Fruit fly (Drosophila melanogaster) whole organism, embryonic: Measurements from ENCODE around the gene CG9391.

Source experiments
- Abd-B ChIP-seq: fragments of 200-800 bp; sonication (Bioruptor generic); optimal IDR thresholded peaks from 2 replicates; lab custom pipeline; 2018; ENCODE audit warnings: missing biosample characterization, mild to moderate bottlenecking, missing genetic modification characterization, moderate library complexity
- Adf1 ChIP-seq: fragments of 200-800 bp; sonication (Bioruptor generic); IDR thresholded peaks from 2 replicates; pipeline ENCODE4 v1.3.6; 2022; ENCODE audit warnings: missing biosample characterization, missing genetic modification characterization
- Atf-2 ChIP-seq: fragments of 200-800 bp; sonication (Bioruptor generic); optimal IDR thresholded peaks from 2 replicates; lab custom pipeline; 2016; ENCODE audit warnings: missing biosample characterization, missing genetic modification characterization
- BEAF-32 ChIP-seq: fragments of 200-800 bp; sonication (Bioruptor generic); optimal IDR thresholded peaks from 3 replicates; lab custom pipeline; 2017; ENCODE audit warnings: missing biosample characterization, missing genetic modification characterization, mild to moderate bottlenecking, moderate library complexity, missing genetic modification reagents
- BtbVII ChIP-seq: fragments of 200-800 bp; sonication (Bioruptor generic); optimal IDR thresholded peaks from 3 replicates; lab custom pipeline; 2017; ENCODE audit warnings: missing biosample characterization, mild to moderate bottlenecking, missing genetic modification characterization
- CG10321 ChIP-seq: fragments of 200-800 bp; sonication (Bioruptor generic); IDR thresholded peaks from 2 replicates; pipeline ENCODE4 v1.3.6; 2022; ENCODE audit warnings: missing biosample characterization, missing genetic modification characterization
- CG11560 ChIP-seq: fragments of 200-800 bp; sonication (Bioruptor generic); IDR thresholded peaks from 3 replicates; pipeline ENCODE4 v1.3.6; 2022; ENCODE audit warnings: missing biosample characterization, missing genetic modification characterization
- CG12391 ChIP-seq: fragments of 200-800 bp; sonication (Bioruptor generic); optimal IDR thresholded peaks from 3 replicates; lab custom pipeline; 2018; ENCODE audit warnings: missing biosample characterization, mild to moderate bottlenecking, missing genetic modification characterization, moderate library complexity
- CG18476 ChIP-seq: fragments of 200-800 bp; sonication (Bioruptor generic); optimal IDR thresholded peaks from 2 replicates; lab custom pipeline; 2016; ENCODE audit warnings: missing biosample characterization, mild to moderate bottlenecking, missing genetic modification characterization
- CG2712 ChIP-seq: fragments of 200-800 bp; optimal IDR thresholded peaks from 3 replicates; lab custom pipeline; 2019; ENCODE audit warnings: missing biosample characterization, mild to moderate bottlenecking, missing genetic modification characterization, moderate library complexity
- CG32767 ChIP-seq: fragments of 200-800 bp; sonication (Bioruptor generic); IDR thresholded peaks from 2 replicates; pipeline ENCODE4 v1.3.6; 2022; ENCODE audit warnings: missing biosample characterization, missing genetic modification characterization
- CG3407 ChIP-seq: fragments of 200-800 bp; sonication (Bioruptor generic); optimal IDR thresholded peaks from 2 replicates; lab custom pipeline; 2018; ENCODE audit warnings: missing biosample characterization, mild to moderate bottlenecking, missing genetic modification characterization
- CG4730 ChIP-seq: fragments of 200-800 bp; sonication (Bioruptor generic); IDR thresholded peaks from 2 replicates; pipeline ENCODE4 v1.3.6; 2022; ENCODE audit warnings: missing biosample characterization, missing genetic modification characterization
- CG6813 ChIP-seq: fragments of 200-800 bp; sonication (Bioruptor generic); optimal IDR thresholded peaks from 2 replicates; lab custom pipeline; 2017; ENCODE audit warnings: missing biosample characterization, missing genetic modification characterization, mild to moderate bottlenecking, moderate library complexity, missing genetic modification reagents
- CG6854 ChIP-seq: fragments of 200-800 bp; sonication (Bioruptor generic); optimal IDR thresholded peaks from 3 replicates; lab custom pipeline; 2017; ENCODE audit warnings: missing biosample characterization, mild to moderate bottlenecking, missing genetic modification characterization
- CG7928 ChIP-seq: fragments of 200-800 bp; sonication (Bioruptor generic); optimal IDR thresholded peaks from 2 replicates; lab custom pipeline; 2017; ENCODE audit warnings: missing biosample characterization, mild to moderate bottlenecking, missing genetic modification characterization
- CG8388 ChIP-seq: fragments of 200-800 bp; sonication (Bioruptor generic); optimal IDR thresholded peaks from 2 replicates; lab custom pipeline; 2019; ENCODE audit warnings: missing biosample characterization, mild to moderate bottlenecking, missing genetic modification characterization, moderate library complexity
- CkIIα-i1 ChIP-seq: fragments of 200-800 bp; sonication (Bioruptor generic); IDR thresholded peaks from 2 replicates; pipeline ENCODE4 v1.3.6; 2022; ENCODE audit warnings: missing biosample characterization, missing genetic modification characterization
- Dip3 ChIP-seq: fragments of 200-800 bp; sonication (Bioruptor generic); optimal IDR thresholded peaks from 3 replicates; lab custom pipeline; 2016; ENCODE audit warnings: missing biosample characterization, missing genetic modification characterization
- E2f2 ChIP-seq: fragments of 200-800 bp; sonication (Bioruptor generic); IDR thresholded peaks from 2 replicates; pipeline ENCODE4 v1.3.6; 2022; ENCODE audit warnings: missing biosample characterization, missing genetic modification characterization
- Hr78 ChIP-seq, 2 experiments: fragments of 200-800 bp in 1 of 2; fragments of >200 bp in 1 of 2; sonication (Bioruptor generic) in 1 of 2; optimal IDR thresholded peaks; 2 replicates each; lab custom pipeline; 2017 to 2019; ENCODE audit warnings: missing biosample characterization in 2 of 2, missing genetic modification characterization in 2 of 2, mild to moderate bottlenecking in 1 of 2, moderate library complexity in 1 of 2
- Pdp1 ChIP-seq, 2 experiments: fragments of 200-800 bp; sonication (Bioruptor generic); optimal IDR thresholded peaks; 3 replicates each; lab custom pipeline; 2016; ENCODE audit warnings: missing biosample characterization in 2 of 2, missing genetic modification characterization in 2 of 2, mild to moderate bottlenecking in 1 of 2, moderate library complexity in 1 of 2
- Ravus ChIP-seq: fragments of 200-800 bp; sonication (Bioruptor generic); IDR thresholded peaks from 2 replicates; pipeline ENCODE4 v1.3.6; 2022; ENCODE audit warnings: missing biosample characterization, missing genetic modification characterization
- TFAM ChIP-seq: fragments of 200-800 bp; sonication (Bioruptor generic); optimal IDR thresholded peaks from 2 replicates; lab custom pipeline; 2017; ENCODE audit warnings: missing biosample characterization, missing genetic modification characterization, inconsistent platforms
- Usf ChIP-seq: fragments of 200-800 bp; sonication (Bioruptor generic); optimal IDR thresholded peaks from 2 replicates; lab custom pipeline; 2017; ENCODE audit warnings: missing genotype, missing biosample characterization, missing genetic modification characterization
- Xbp1 ChIP-seq: fragments of 200-800 bp; sonication (Bioruptor generic); optimal IDR thresholded peaks from 3 replicates; lab custom pipeline; 2016; ENCODE audit warnings: missing biosample characterization, mild to moderate bottlenecking, missing genetic modification characterization
- ab ChIP-seq: fragments of 200-800 bp; sonication (Bioruptor generic); optimal IDR thresholded peaks from 2 replicates; lab custom pipeline; 2016; ENCODE audit warnings: missing biosample characterization, missing genetic modification characterization
- aop ChIP-seq: fragments of 200-800 bp; sonication (Bioruptor generic); IDR thresholded peaks from 2 replicates; pipeline ENCODE4 v1.3.6; 2022; ENCODE audit warnings: missing biosample characterization, missing genetic modification characterization
- az2 ChIP-seq: fragments of 200-800 bp; sonication (Bioruptor generic); optimal IDR thresholded peaks from 3 replicates; lab custom pipeline; 2016; ENCODE audit warnings: missing biosample characterization, missing genetic modification characterization
- bcd ChIP-seq: fragments of 200-800 bp; sonication (Bioruptor generic); optimal IDR thresholded peaks from 2 replicates; lab custom pipeline; 2017; ENCODE audit warnings: missing biosample characterization, mild to moderate bottlenecking, missing genetic modification characterization
- cwo ChIP-seq: fragments of 200-800 bp; sonication (Bioruptor generic); optimal IDR thresholded peaks from 3 replicates; lab custom pipeline; 2017; ENCODE audit warnings: missing biosample characterization, missing genetic modification characterization, mild to moderate bottlenecking, moderate library complexity, missing genetic modification reagents
- emc ChIP-seq: fragments of 200-800 bp; sonication (Bioruptor generic); optimal IDR thresholded peaks from 2 replicates; lab custom pipeline; 2016; ENCODE audit warnings: missing biosample characterization, missing genetic modification characterization
- esg ChIP-seq: fragments of 200-800 bp; sonication (Bioruptor generic); conservative IDR thresholded peaks from 2 replicates; pipeline ENCODE4 v1.3.6; 2022; ENCODE audit warnings: missing biosample characterization, missing genetic modification characterization
- hb ChIP-seq: fragments of 200-800 bp; sonication (Bioruptor generic); IDR thresholded peaks from 3 replicates; pipeline ENCODE4 v1.3.6; 2022; ENCODE audit warnings: missing biosample characterization, missing genetic modification characterization; ENCODE audit not compliant: partially characterized antibody
- kni ChIP-seq: fragments of 200-800 bp; sonication (Bioruptor generic); optimal IDR thresholded peaks from 3 replicates; lab custom pipeline; 2017; ENCODE audit warnings: mild to moderate bottlenecking, missing biosample characterization, missing genetic modification reagents, missing genetic modification characterization
- nom ChIP-seq: fragments of 200-800 bp; sonication (Bioruptor generic); optimal IDR thresholded peaks from 2 replicates; lab custom pipeline; 2017; ENCODE audit warnings: missing biosample characterization, missing genetic modification characterization, mild to moderate bottlenecking, moderate library complexity, missing genetic modification reagents
- oc ChIP-seq: fragments of 200-800 bp; sonication (Bioruptor generic); optimal IDR thresholded peaks from 2 replicates; lab custom pipeline; 2018; ENCODE audit warnings: missing biosample characterization, mild to moderate bottlenecking, missing genetic modification characterization, moderate library complexity
- odd ChIP-seq: fragments of 200-800 bp; sonication (Bioruptor generic); optimal IDR thresholded peaks from 2 replicates; lab custom pipeline; 2017; ENCODE audit warnings: missing biosample characterization, mild to moderate bottlenecking, missing genetic modification characterization
- otp ChIP-seq: fragments of 200-800 bp; sonication (Bioruptor generic); IDR thresholded peaks from 3 replicates; pipeline ENCODE4, ENCODE4 v1.3.6; 2022; ENCODE audit warnings: missing biosample characterization, missing genetic modification characterization
- salm ChIP-seq: fragments of 200-800 bp; sonication (Bioruptor generic); optimal IDR thresholded peaks from 2 replicates; lab custom pipeline; 2018; ENCODE audit warnings: missing biosample characterization, mild to moderate bottlenecking, missing genetic modification characterization
- sd ChIP-seq: fragments of 200-800 bp; sonication (Bioruptor generic); optimal IDR thresholded peaks from 3 replicates; lab custom pipeline; 2018; ENCODE audit warnings: missing biosample characterization, mild to moderate bottlenecking, missing genetic modification characterization, moderate library complexity
- sob ChIP-seq: fragments of 200-800 bp; sonication (Bioruptor generic); IDR thresholded peaks from 2 replicates; pipeline ENCODE4 v1.3.6; 2022; ENCODE audit warnings: missing biosample characterization, missing genetic modification characterization
- sqz ChIP-seq: fragments of 200-800 bp; sonication (Bioruptor generic); optimal IDR thresholded peaks from 3 replicates; lab custom pipeline; 2018; ENCODE audit warnings: missing biosample characterization, mild to moderate bottlenecking, missing genetic modification characterization
- tap ChIP-seq: fragments of 200-800 bp; optimal IDR thresholded peaks from 3 replicates; lab custom pipeline; 2019; ENCODE audit warnings: missing biosample characterization, mild to moderate bottlenecking, missing genetic modification characterization, moderate library complexity
- tna ChIP-seq: fragments of 200-800 bp; sonication (Bioruptor generic); IDR thresholded peaks from 2 replicates; pipeline ENCODE4 v1.3.6; 2022; ENCODE audit warnings: missing biosample characterization, missing genetic modification characterization; ENCODE audit not compliant: partially characterized antibody
- trh ChIP-seq: fragments of 200-800 bp; sonication (Bioruptor generic); optimal IDR thresholded peaks from 2 replicates; lab custom pipeline; 2016; ENCODE audit warnings: missing biosample characterization, missing genetic modification characterization
- usp ChIP-seq: fragments of >200 bp; optimal IDR thresholded peaks from 2 replicates; lab custom pipeline; 2017; ENCODE audit warnings: missing biosample characterization, missing genetic modification characterization
- zf30C ChIP-seq: fragments of 200-800 bp; sonication (Bioruptor generic); optimal IDR thresholded peaks from 3 replicates; lab custom pipeline; 2018; ENCODE audit warnings: missing biosample characterization, mild to moderate bottlenecking, missing genetic modification characterization
- zfh1 ChIP-seq: fragments of 200-800 bp; sonication (Bioruptor generic); IDR thresholded peaks from 3 replicates; pipeline ENCODE4 v1.3.6; 2022; ENCODE audit warnings: missing biosample characterization, missing genetic modification characterization

CG9391 gene

DNA sequence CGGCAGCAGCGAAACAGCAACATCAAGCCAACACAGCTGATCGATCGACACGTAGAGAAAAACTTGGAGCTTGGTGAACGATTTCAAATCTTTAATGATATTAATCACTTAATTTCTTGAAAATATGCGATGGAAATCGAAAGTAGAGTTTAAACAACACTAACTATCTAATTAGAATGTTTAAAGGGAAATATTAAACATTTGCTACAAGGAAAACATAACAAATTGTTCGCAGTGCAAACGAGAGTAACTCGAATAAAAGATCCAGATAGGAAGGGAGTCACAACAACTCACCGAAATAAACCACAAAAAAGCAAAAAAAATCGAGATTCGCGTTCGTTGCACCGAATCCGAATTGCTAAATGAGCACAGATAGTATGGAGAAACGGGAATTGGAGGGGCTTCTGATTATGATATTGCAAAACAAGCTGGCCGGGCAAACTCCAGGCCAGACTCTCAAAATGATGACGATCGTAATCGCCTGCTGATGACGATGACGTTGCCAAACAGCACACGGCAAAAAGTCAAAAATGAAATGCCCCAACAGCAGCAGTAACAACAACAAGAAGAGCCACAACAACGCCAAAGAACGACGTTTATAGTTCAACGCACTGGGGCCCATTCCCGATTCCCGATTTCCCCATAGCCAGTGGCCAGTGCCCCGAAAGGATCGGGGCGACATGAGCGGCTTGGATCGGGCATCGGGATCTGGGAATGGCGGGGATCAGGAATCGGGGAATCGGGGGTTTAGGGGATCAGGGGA lies 14.2 kb downstream of the CG9391 start (continued):
- TF ChIP-seq Atf-2, result no peak
- no peak for TF ChIP-seq usp (GFP tag; lab: Kevin White, UChicago)
- no peak for TF ChIP-seq CkIIα-i1
- no peak for TF ChIP-seq trh (GFP tag; lab: Kevin White, UChicago)
- peak; percentile 34; the same call in 1 of the 2 replicates for TF ChIP-seq E2f2
- no peak for TF ChIP-seq ab
- no peak for TF ChIP-seq sqz
- no peak for TF ChIP-seq CG3407
- no peak for TF ChIP-seq aop (GFP tag; lab: Robert Waterston, UW)
- no peak for TF ChIP-seq CG4730 (GFP tag; lab: Robert Waterston, UW)
- no peak for TF ChIP-seq Adf1
- TF ChIP-seq odd (GFP tag; lab: Kevin White, UChicago), result no peak
- peak; percentile 27 for TF ChIP-seq bcd (GFP tag; lab: Kevin White, UChicago)
- no peak for TF ChIP-seq sd (tag; lab: Kevin White, UChicago)
- TF ChIP-seq Pdp1 (GFP tag; optimal IDR thresholded peaks at IDR 0.05; lab: Kevin White, UChicago), result peak in 1 of 2 experiments; percentile 42
- TF ChIP-seq Xbp1, result peak; percentile 60
- TF ChIP-seq emc (GFP tag; lab: Kevin White, UChicago), result no peak
- no peak for TF ChIP-seq Usf (GFP tag; lab: Kevin White, UChicago)
- no peak for TF ChIP-seq hb (GFP tag; lab: Robert Waterston, UW)
- peak; percentile 75 for TF ChIP-seq CG2712 (tag; lab: Kevin White, UChicago)
- TF ChIP-seq CG10321, result no peak
- no peak for TF ChIP-seq cwo (GFP tag; lab: Kevin White, UChicago)
- TF ChIP-seq CG18476, result no peak
- TF ChIP-seq CG6813 (GFP tag; lab: Kevin White, UChicago), result no peak
- TF ChIP-seq zfh1 (GFP tag; lab: Robert Waterston, UW), result peak; percentile 57; the same call in 1 of the 3 replicates
- TF ChIP-seq tap (tag; lab: Kevin White, UChicago), result peak; percentile 55
- TF ChIP-seq Dip3 (GFP tag; lab: Kevin White, UChicago), result no peak
- no peak for TF ChIP-seq CG7928
- TF ChIP-seq esg (GFP tag; lab: Robert Waterston, UW), result no peak; the same call in 1 of the 2 replicates
- TF ChIP-seq CG12391 (tag; lab: Kevin White, UChicago), result peak; percentile 48
- peak; percentile 41 for TF ChIP-seq az2 (GFP tag; lab: Kevin White, UChicago)
- 0 out of 3 replicates have a peak, but pooled peaks have one; percentile 21 for TF ChIP-seq otp (GFP tag; lab: Robert Waterston, UW)
- TF ChIP-seq oc (tag; lab: Kevin White, UChicago), result no peak
- TF ChIP-seq zf30C, result no peak
- no peak for TF ChIP-seq Ravus
- peak; percentile 95 for TF ChIP-seq nom (GFP tag; lab: Kevin White, UChicago)
- no peak for TF ChIP-seq tna
- no peak for TF ChIP-seq TFAM
- TF ChIP-seq CG11560 (tag; lab: Robert Waterston, UW), result no peak
- TF ChIP-seq BEAF-32 (GFP tag; lab: Kevin White, UChicago), result no peak
- TF ChIP-seq BtbVII (GFP tag; lab: Kevin White, UChicago), result no peak
- no peak for TF ChIP-seq kni (GFP tag; lab: Kevin White, UChicago)
- no peak for TF ChIP-seq salm
- no peak for TF ChIP-seq CG32767 (GFP tag; lab: Robert Waterston, UW)
- 0 out of 2 replicates have a peak, but pooled peaks have one; percentile 32 for TF ChIP-seq sob (GFP tag; lab: Robert Waterston, UW)
- no peak for TF ChIP-seq CG6854
- no peak for TF ChIP-seq Hr78 (GFP tag; optimal IDR thresholded peaks at IDR 0.05; lab: Kevin White, UChicago)
- peak; percentile 42 for TF ChIP-seq CG8388
- no peak for TF ChIP-seq Abd-B (GFP tag; lab: Kevin White, UChicago)
